Worm (Caenorhabditis elegans): ENCODE data around the gene C02F4.4.

The C02F4.4 gene

DNA sequence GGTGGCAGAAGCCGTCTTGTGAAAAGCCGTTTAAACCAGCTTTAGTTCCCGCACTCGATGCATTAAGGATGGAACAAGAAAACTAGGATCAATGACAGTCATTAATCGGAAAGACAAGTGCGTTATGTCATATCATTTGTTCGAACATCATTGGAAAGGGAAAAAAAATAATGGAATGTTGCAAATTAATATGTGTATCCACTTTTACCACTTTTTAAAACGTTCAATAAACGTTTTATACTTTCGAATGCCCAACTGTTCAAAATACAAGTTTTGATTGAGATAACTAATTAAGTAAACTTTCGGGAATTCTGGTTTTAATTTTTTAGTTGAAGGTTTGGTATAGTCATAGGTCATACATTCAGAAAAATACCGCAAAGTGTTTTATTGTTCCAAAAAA is at the start of gene C02F4.4:
C02F4.4 (minus strand) TSS at position 101 of the 400 bp plus-strand sequence.
- no peak for TF ChIP-seq elt-3 (tag; optimal IDR thresholded peaks at IDR 0.05)
- TF ChIP-seq lin-32 (GFP tag; optimal IDR thresholded peaks at IDR 0.05): no peak
- no peak for TF ChIP-seq drap-1 (GFP tag; optimal IDR thresholded peaks at IDR 0.05)
- TF ChIP-seq mls-2 (tag; optimal IDR thresholded peaks at IDR 0.05): no peak
- no peak for TF ChIP-seq nhr-12 (tag; optimal IDR thresholded peaks at IDR 0.05)
- TF ChIP-seq mab-5 (tag; optimal IDR thresholded peaks at IDR 0.05): no peak
- no peak for TF ChIP-seq hlh-1 (tag; optimal IDR thresholded peaks at IDR 0.05)
- no peak for TF ChIP-seq snpc-4 (tag; optimal IDR thresholded peaks at IDR 0.05)
- no peak for TF ChIP-seq lin-13 (tag; optimal IDR thresholded peaks at IDR 0.05)
- no peak for TF ChIP-seq unc-62 (GFP tag; optimal IDR thresholded peaks at IDR 0.05)
- TF ChIP-seq tbx-8 (GFP tag; optimal IDR thresholded peaks at IDR 0.05): no peak
- TF ChIP-seq cnd-1 (tag; optimal IDR thresholded peaks at IDR 0.05): no peak
- TF ChIP-seq sem-2 (GFP tag; optimal IDR thresholded peaks at IDR 0.05): no peak

DNA sequence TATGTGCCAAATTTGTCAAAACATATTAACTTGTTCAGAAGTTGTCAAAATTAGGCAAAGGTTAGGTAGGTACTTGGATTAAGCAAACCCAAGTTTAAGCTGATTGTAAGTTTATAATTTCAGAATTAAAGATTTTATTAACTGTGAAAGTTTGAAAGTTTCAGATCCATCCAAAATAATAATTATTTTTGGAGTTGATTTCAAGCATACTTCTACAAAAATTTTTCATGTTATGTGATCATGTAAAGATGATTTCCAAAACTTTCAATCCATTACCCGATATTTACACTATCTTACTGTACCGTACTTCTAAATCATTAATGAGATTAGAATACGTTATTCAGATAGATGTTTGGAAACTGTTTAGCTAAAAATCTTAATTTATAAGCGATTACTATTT is 49.6 kb upstream of the C02F4.4 start:
- TF ChIP-seq snpc-4 (tag; optimal IDR thresholded peaks at IDR 0.05) (no peak), nhr-76 (tag; optimal IDR thresholded peaks at IDR 0.05) (no peak), flh-1 (GFP tag; optimal IDR thresholded peaks at IDR 0.05) (no peak), M03D4.4 (tag; optimal IDR thresholded peaks at IDR 0.05) (no peak)

DNA sequence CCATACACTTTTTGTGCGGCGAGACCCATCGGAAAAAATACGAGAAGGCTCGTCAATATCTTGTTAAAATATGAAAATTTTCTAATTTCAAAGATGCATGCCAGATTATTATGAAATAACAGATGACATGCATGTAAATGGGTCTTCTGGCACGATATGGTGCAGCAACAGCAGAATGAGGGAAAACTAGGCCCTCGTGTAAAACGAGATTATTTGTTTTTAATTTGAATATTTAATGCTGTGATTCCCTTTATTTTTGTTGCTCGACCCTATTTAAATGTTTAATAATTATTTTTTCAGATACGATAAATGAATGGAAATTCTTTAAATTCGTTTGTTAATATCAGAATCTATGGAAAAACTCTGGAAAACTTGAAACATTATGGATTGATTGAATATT is 46.6 kb upstream of the C02F4.4 start, which contains the start of gene him-8:
him-8 (plus strand) TSS at position 301 of the 400 bp plus-strand sequence.
- TF ChIP-seq ceh-39 (tag; optimal IDR thresholded peaks at IDR 0.05) (no peak), tbx-8 (GFP tag; optimal IDR thresholded peaks at IDR 0.05) (no peak), zip-8 (tag; optimal IDR thresholded peaks at IDR 0.05) (no peak), nhr-12 (tag; optimal IDR thresholded peaks at IDR 0.05) (no peak), elt-1 (tag; optimal IDR thresholded peaks at IDR 0.05; ENCODE audit: borderline replicate concordance, insufficient read depth) (no peak), bed-3 (GFP tag; optimal IDR thresholded peaks at IDR 0.05) (no peak), mls-2 (tag; optimal IDR thresholded peaks at IDR 0.05) (no peak), flh-1 (GFP tag; optimal IDR thresholded peaks at IDR 0.05) (no peak), nhr-28 (tag; optimal IDR thresholded peaks at IDR 0.05) (no peak), nhr-2 (tag; optimal IDR thresholded peaks at IDR 0.05) (no peak), ztf-11 (tag; optimal IDR thresholded peaks at IDR 0.05) (no peak), mep-1 (tag; optimal IDR thresholded peaks at IDR 0.05) (no peak), unc-62 (GFP tag; optimal IDR thresholded peaks at IDR 0.05) (no peak), drap-1 (GFP tag; optimal IDR thresholded peaks at IDR 0.05) (no peak), cnd-1 (tag; optimal IDR thresholded peaks at IDR 0.05) (no peak), ceh-83 (GFP tag; optimal IDR thresholded peaks at IDR 0.05) (no peak)

DNA sequence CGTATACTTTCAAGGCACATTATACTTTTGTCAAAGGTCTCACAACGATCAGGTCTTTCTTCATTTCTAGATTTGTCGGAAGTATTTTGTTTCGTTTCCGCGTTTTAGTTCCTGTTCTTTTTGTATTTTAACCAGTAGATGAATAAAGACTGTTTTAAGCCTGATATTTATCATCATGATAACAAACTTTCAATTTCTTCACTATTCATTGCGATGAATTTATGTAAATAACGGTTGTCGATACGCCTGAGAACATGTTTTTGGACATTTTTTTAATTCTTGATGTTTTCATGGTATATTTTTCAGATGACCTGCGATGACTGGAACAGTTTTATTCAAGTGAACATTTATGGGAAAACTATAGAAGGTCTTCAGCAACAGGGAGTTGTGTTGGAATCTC is 43.4 kb upstream of the C02F4.4 start, which contains the start of gene zim-3:
zim-3 (plus strand) TSS at position 301 of the 400 bp plus-strand sequence.
- TF ChIP-seq M03D4.4 (tag; optimal IDR thresholded peaks at IDR 0.05) (no peak), ceh-43 (GFP tag; optimal IDR thresholded peaks at IDR 0.05) (no peak), flh-1 (GFP tag; optimal IDR thresholded peaks at IDR 0.05) (no peak), ceh-83 (GFP tag; optimal IDR thresholded peaks at IDR 0.05) (no peak), blmp-1 (tag; optimal IDR thresholded peaks at IDR 0.05) (no peak), tbx-8 (GFP tag; optimal IDR thresholded peaks at IDR 0.05) (no peak), nhr-12 (tag; optimal IDR thresholded peaks at IDR 0.05) (no peak), nhr-2 (tag; optimal IDR thresholded peaks at IDR 0.05) (no peak), unc-39 (tag; optimal IDR thresholded peaks at IDR 0.05) (no peak)

DNA sequence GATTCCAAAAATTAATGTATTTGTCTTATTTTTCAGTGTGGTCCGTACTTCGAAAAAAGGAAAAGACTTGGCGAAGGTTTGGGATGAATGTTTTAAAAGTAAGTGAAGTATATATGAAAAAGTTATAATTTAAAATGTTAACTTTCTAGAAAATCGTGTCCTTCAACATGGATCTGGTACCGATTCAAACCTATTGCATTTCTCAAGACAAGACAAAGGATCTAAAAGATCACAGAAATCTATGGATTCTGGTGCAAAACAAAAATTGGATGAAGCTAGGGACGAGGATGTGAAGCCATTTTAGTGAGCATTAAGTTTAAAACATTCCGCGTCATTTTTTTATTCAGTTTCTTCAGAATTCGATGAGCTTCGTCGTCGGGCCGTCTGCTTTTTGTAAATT is 39.9 kb upstream of the C02F4.4 start, which contains the start of gene zim-2:
zim-2 (plus strand) TSS at position 301 of the 400 bp plus-strand sequence.
- no peak for TF ChIP-seq ceh-43 (GFP tag; optimal IDR thresholded peaks at IDR 0.05)
- no peak for TF ChIP-seq mab-5 (tag; optimal IDR thresholded peaks at IDR 0.05)
- TF ChIP-seq ces-1 (GFP tag; optimal IDR thresholded peaks at IDR 0.05): no peak
- TF ChIP-seq hlh-1 (tag; optimal IDR thresholded peaks at IDR 0.05): no peak
- no peak for TF ChIP-seq M03D4.4 (tag; optimal IDR thresholded peaks at IDR 0.05)
- no peak for TF ChIP-seq sem-2 (GFP tag; optimal IDR thresholded peaks at IDR 0.05)
- TF ChIP-seq ceh-83 (GFP tag; optimal IDR thresholded peaks at IDR 0.05): no peak
- no peak for TF ChIP-seq lin-32 (GFP tag; optimal IDR thresholded peaks at IDR 0.05)
- no peak for TF ChIP-seq snpc-4 (tag; optimal IDR thresholded peaks at IDR 0.05)

DNA sequence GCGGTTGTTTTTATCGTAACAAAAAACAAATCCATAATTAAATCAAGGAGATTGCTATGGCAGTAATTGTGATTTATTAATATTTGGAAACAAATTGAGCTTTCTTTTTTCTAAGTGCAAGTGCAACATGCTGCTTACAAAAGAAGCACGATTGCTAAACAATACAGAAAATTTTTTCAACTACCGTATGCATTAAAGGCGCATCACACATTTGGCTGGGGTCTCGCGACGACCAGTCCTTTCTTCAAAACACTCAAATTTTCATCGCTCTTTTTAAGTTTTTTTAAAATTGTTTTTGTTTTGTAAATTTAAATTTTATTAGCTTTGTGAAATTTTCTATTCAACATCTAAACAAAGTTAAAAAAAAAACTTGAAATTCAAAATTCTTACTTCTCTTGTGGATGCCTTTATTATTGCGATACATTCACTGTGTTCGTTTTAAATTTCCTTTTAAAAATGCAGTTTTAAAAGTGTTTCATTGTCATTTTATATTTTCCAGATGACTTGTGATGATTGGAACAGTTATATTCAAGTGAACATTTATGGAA is 31.6 kb upstream of the C02F4.4 start, which contains the start of gene zim-1:
zim-1 (plus strand) TSS at position 498 of the 548 bp plus-strand sequence.
- TF ChIP-seq hlh-1 (tag; optimal IDR thresholded peaks at IDR 0.05): no peak
- TF ChIP-seq elt-3 (tag; optimal IDR thresholded peaks at IDR 0.05): no peak
- no peak for TF ChIP-seq nhr-12 (tag; optimal IDR thresholded peaks at IDR 0.05)
- TF ChIP-seq mab-5 (tag; optimal IDR thresholded peaks at IDR 0.05): no peak
- no peak for TF ChIP-seq nhr-76 (tag; optimal IDR thresholded peaks at IDR 0.05)

Data from whole organism, mixed stage, embryonic.